Worm (Caenorhabditis elegans) whole organism, L4 larva: ENCODE data around the gene C42D4.13.
A peak's percentile ranks its signal among the peaks of the same experiment; 100 is the strongest.

Experiments used
- F10B5.3 ChIP-seq: sonication (generic microtip); optimal IDR thresholded peaks from 2 replicates; lab custom pipeline; 2016; ENCODE audit warnings: mild to moderate bottlenecking, missing genetic modification characterization, missing compliant biosample characterization
- F26F4.8 ChIP-seq: fragments of 200-800 bp; sonication (Bioruptor generic); conservative IDR thresholded peaks from 2 replicates; pipeline ENCODE4 v1.3.6; 2022; ENCODE audit warnings: missing genetic modification characterization, missing compliant biosample characterization
- F37D6.2 ChIP-seq: sonication (generic microtip); optimal IDR thresholded peaks from 2 replicates; lab custom pipeline; 2016; ENCODE audit warnings: mild to moderate bottlenecking, missing genetic modification characterization, missing compliant biosample characterization
- F44E2.7 ChIP-seq: fragments of 200-800 bp; sonication (Bioruptor generic); IDR thresholded peaks from 2 replicates; pipeline ENCODE4 v2.1.2; 2022; ENCODE audit warnings: missing genetic modification characterization, missing compliant biosample characterization
- T20F7.1 ChIP-seq: fragments of 200-800 bp; sonication (Bioruptor generic); optimal IDR thresholded peaks from 2 replicates; lab custom pipeline; 2018; ENCODE audit warnings: mild to moderate bottlenecking, missing genetic modification characterization, missing compliant biosample characterization
- Y5F2A.4 ChIP-seq: fragments of 200-800 bp; sonication (Bioruptor generic); optimal IDR thresholded peaks from 2 replicates; lab custom pipeline; 2018; ENCODE audit warnings: mild to moderate bottlenecking, missing genetic modification characterization, missing compliant biosample characterization
- Y75B8A.6 ChIP-seq: fragments of 200-800 bp; sonication (Bioruptor generic); IDR thresholded peaks from 2 replicates; pipeline ENCODE4 v1.3.6; 2022; ENCODE audit warnings: missing genetic modification reagents, missing genetic modification characterization, missing compliant biosample characterization
- ZK337.2 ChIP-seq: fragments of 200-800 bp; sonication (Bioruptor generic); IDR thresholded peaks from 2 replicates; pipeline ENCODE4 v1.3.6; 2022; ENCODE audit warnings: missing genetic modification reagents, missing genetic modification characterization, missing compliant biosample characterization
- ama-1 ChIP-seq: fragments of 150-350 bp; optimal IDR thresholded peaks from 2 replicates; lab custom pipeline; 2014; ENCODE audit warnings: inconsistent platforms, mixed read lengths
- attf-4 ChIP-seq: sonication (generic microtip); optimal IDR thresholded peaks from 3 replicates; lab custom pipeline; 2017; ENCODE audit warnings: missing biosample characterization, missing genetic modification characterization
- ceh-32 ChIP-seq: sonication (generic microtip); optimal IDR thresholded peaks from 2 replicates; lab custom pipeline; 2016; ENCODE audit warnings: mild to moderate bottlenecking, missing genetic modification characterization, missing compliant biosample characterization; ENCODE audit not compliant: poor library complexity
- ces-1 ChIP-seq: fragments of 150-350 bp; sonication (generic microtip); optimal IDR thresholded peaks from 4 replicates; lab custom pipeline; 2014; ENCODE audit warnings: missing biosample characterization, missing genetic modification reagents, missing genetic modification characterization
- dmd-6 ChIP-seq: fragments of 200-800 bp; sonication (Bioruptor generic); IDR thresholded peaks from 2 replicates; pipeline ENCODE4 v1.3.6; 2022; ENCODE audit warnings: missing genetic modification reagents, missing genetic modification characterization, missing compliant biosample characterization
- dpl-1 ChIP-seq: fragments of 150-350 bp; optimal IDR thresholded peaks from 2 replicates; lab custom pipeline; 2014; ENCODE audit warnings: missing biosample characterization, missing genetic modification reagents, missing genetic modification characterization
- duxl-1 ChIP-seq: sonication (generic microtip); optimal IDR thresholded peaks from 2 replicates; lab custom pipeline; 2016; ENCODE audit warnings: mild to moderate bottlenecking, missing genetic modification characterization, moderate library complexity, missing compliant biosample characterization; ENCODE audit not compliant: poor library complexity
- dve-1 ChIP-seq: sonication (generic microtip); optimal IDR thresholded peaks from 2 replicates; lab custom pipeline; 2017; ENCODE audit warnings: antibody characterized with exemption, mild to moderate bottlenecking, missing genetic modification characterization, missing compliant biosample characterization; ENCODE audit not compliant: insufficient read depth
- hlh-11 ChIP-seq: fragments of 200-800 bp; sonication (Bioruptor generic); optimal IDR thresholded peaks from 2 replicates; lab custom pipeline; 2018; ENCODE audit warnings: mild to moderate bottlenecking, missing genetic modification characterization, missing compliant biosample characterization
- hmg-1.1 ChIP-seq: fragments of 200-800 bp; sonication (Bioruptor generic); IDR thresholded peaks from 2 replicates; pipeline ENCODE4 v1.3.6; 2022; ENCODE audit warnings: missing genetic modification reagents, missing genetic modification characterization, missing compliant biosample characterization
- lin-29 ChIP-seq: fragments of 200-800 bp; sonication (Bioruptor generic); IDR thresholded peaks from 2 replicates; pipeline ENCODE4 v1.3.6; 2022; ENCODE audit warnings: missing genetic modification reagents, missing genetic modification characterization, missing compliant biosample characterization
- lin-39 ChIP-seq: fragments of 150-350 bp; optimal IDR thresholded peaks from 2 replicates; lab custom pipeline; 2014; ENCODE audit warnings: missing biosample characterization, missing genetic modification reagents, missing genetic modification characterization
- lsy-2 ChIP-seq, 2 experiments: fragments of 150-350 bp in 1 of 2; sonication (generic microtip) in 1 of 2; optimal IDR thresholded peaks; 2 replicates each; lab custom pipeline; 2014 to 2017; ENCODE audit warnings: missing biosample characterization in 2 of 2, missing genetic modification characterization in 2 of 2
- madf-5 ChIP-seq, 2 experiments: fragments of 200-800 bp; sonication (Bioruptor generic); IDR thresholded peaks; 2 replicates each; pipeline ENCODE4 v1.3.6; 2022; ENCODE audit warnings: missing compliant biosample characterization in 2 of 2, missing genetic modification characterization in 2 of 2
- mdl-1 ChIP-seq, 2 experiments: fragments of 150-350 bp in 1 of 2; sonication (generic microtip) in 1 of 2; optimal IDR thresholded peaks; 2 replicates each; lab custom pipeline; 2014 to 2017; ENCODE audit warnings: missing biosample characterization in 2 of 2, missing genetic modification characterization in 2 of 2
- mdt-29 ChIP-seq: fragments of 200-800 bp; sonication (Bioruptor generic); IDR thresholded peaks from 2 replicates; pipeline ENCODE4 v1.3.6; 2022; ENCODE audit warnings: missing genetic modification reagents, missing genetic modification characterization, missing compliant biosample characterization
- mxl-3 ChIP-seq: fragments of 200-800 bp; sonication (Bioruptor generic); optimal IDR thresholded peaks from 2 replicates; lab custom pipeline; 2018; ENCODE audit warnings: mild to moderate bottlenecking, missing genetic modification characterization, missing compliant biosample characterization
- nhr-10 ChIP-seq: fragments of 150-350 bp; optimal IDR thresholded peaks from 2 replicates; lab custom pipeline; 2014; ENCODE audit warnings: missing biosample characterization, missing genetic modification characterization
- nhr-11 ChIP-seq: fragments of 150-350 bp; optimal IDR thresholded peaks from 2 replicates; lab custom pipeline; 2014; ENCODE audit warnings: missing biosample characterization, missing genetic modification characterization
- nhr-76 ChIP-seq: fragments of 150-350 bp; optimal IDR thresholded peaks from 2 replicates; lab custom pipeline; 2014; ENCODE audit warnings: missing biosample characterization, missing genetic modification characterization
- pha-4 ChIP-seq, 2 experiments: fragments of 150-350 bp in 1 of 2; fragments of 200-800 bp in 1 of 2; sonication (Bioruptor generic) in 1 of 2; IDR thresholded peaks in 1 of 2; optimal IDR thresholded peaks in 1 of 2; 2 replicates each; pipeline versions ENCODE4 v1.3.6 to Lab custom; 2014 to 2022; ENCODE audit warnings: missing genetic modification characterization in 2 of 2, missing genetic modification reagents in 2 of 2, missing biosample characterization in 1 of 2, missing compliant biosample characterization in 1 of 2
- pqm-1 ChIP-seq: sonication (generic microtip); optimal IDR thresholded peaks from 2 replicates; lab custom pipeline; 2017; ENCODE audit warnings: missing biosample characterization, missing genetic modification characterization
- spr-3 ChIP-seq: fragments of 200-800 bp; sonication (Bioruptor generic); optimal IDR thresholded peaks from 2 replicates; lab custom pipeline; 2018; ENCODE audit warnings: mild to moderate bottlenecking, missing genetic modification characterization, missing compliant biosample characterization
- tra-1 ChIP-seq: fragments of 200-800 bp; sonication (Bioruptor generic); IDR thresholded peaks from 2 replicates; pipeline ENCODE4 v1.3.6; 2022; ENCODE audit warnings: missing genetic modification reagents, missing genetic modification characterization, missing compliant biosample characterization
- unc-62 ChIP-seq, 3 experiments: fragments of 150-350 bp in 1 of 3; sonication (generic microtip); optimal IDR thresholded peaks in 2 of 3; peaks in 1 of 3; 1 replicate in 1 of 3; 2 replicates in 2 of 3; lab custom pipeline; 2014 to 2017; ENCODE audit warnings: missing biosample characterization in 3 of 3, missing genetic modification characterization in 3 of 3, missing genetic modification reagents in 3 of 3, missing genotype in 1 of 3
- vab-7 ChIP-seq: fragments of 200-800 bp; sonication (Bioruptor generic); IDR thresholded peaks from 2 replicates; pipeline ENCODE4 v1.3.6; 2022; ENCODE audit warnings: missing genetic modification reagents, missing genetic modification characterization, missing compliant biosample characterization
- zfp-3 ChIP-seq: fragments of 200-800 bp; sonication (Bioruptor generic); conservative IDR thresholded peaks from 2 replicates; pipeline ENCODE4 v1.3.6; 2022; ENCODE audit warnings: missing genetic modification reagents, missing genetic modification characterization, missing compliant biosample characterization
- zip-11 ChIP-seq: fragments of 200-800 bp; sonication (Bioruptor generic); IDR thresholded peaks from 2 replicates; pipeline ENCODE4 v1.3.6; 2022; ENCODE audit warnings: missing genetic modification characterization, missing compliant biosample characterization
- ztf-11 ChIP-seq: fragments of 150-350 bp; optimal IDR thresholded peaks from 2 replicates; lab custom pipeline; 2014; ENCODE audit warnings: missing biosample characterization, missing genetic modification characterization
- ztf-7 ChIP-seq: fragments of 150-350 bp; optimal IDR thresholded peaks from 2 replicates; lab custom pipeline; 2014; ENCODE audit warnings: missing biosample characterization, missing genetic modification characterization

C42D4.13 gene

ce11 chrIV:7188528-7189422 is 845 bp upstream of the C42D4.13 start, which contains the start of gene srlf-7 (continued):
- TF ChIP-seq pha-4 (GFP tag; IDR thresholded peaks at IDR 0.05; lab: Robert Waterston, UW) (peak; percentile 56; the same call in 1 of the 2 replicates), pha-4 (tag; optimal IDR thresholded peaks at IDR 0.05; lab: Kevin White, UChicago) (no peak), lin-39 (tag; lab: Kevin White, UChicago) (no peak), mxl-3 (GFP tag; lab: Kevin White, UChicago) (no peak), dve-1 (tag; lab: Kevin White, UChicago) (peak; percentile 98), F44E2.7 (GFP tag; lab: Robert Waterston, UW) (no peak), ceh-32 (tag; lab: Kevin White, UChicago) (no peak), zip-11 (GFP tag; lab: Robert Waterston, UW) (no peak), unc-62 (GFP tag; optimal IDR thresholded peaks at IDR 0.05 in 1 of 2; lab: Kevin White, UChicago) (peak; percentile 29 to 47), unc-62 (tag; optimal IDR thresholded peaks at IDR 0.05; lab: Kevin White, UChicago) (no peak), dpl-1 (GFP tag; lab: Kevin White, UChicago) (no peak), ama-1 (lab: Kevin White, UChicago) (peak; percentile 38), mdt-29 (GFP tag; lab: Robert Waterston, UW) (no peak), lin-29 (GFP tag; lab: Robert Waterston, UW) (no peak), duxl-1 (tag; lab: Kevin White, UChicago) (no peak)

ce11 chrIV:7186756-7187155 is 1.2 kb downstream of the C42D4.13 start, which contains the start of gene str-249:
str-249 (minus strand) TSS chrIV:7186856.
- TF ChIP-seq unc-62 (GFP tag; optimal IDR thresholded peaks at IDR 0.05 in 1 of 2; lab: Kevin White, UChicago) (no peak), unc-62 (tag; optimal IDR thresholded peaks at IDR 0.05; lab: Kevin White, UChicago) (no peak), zfp-3 (GFP tag; lab: Robert Waterston, UW) (no peak), ztf-7 (tag; lab: Kevin White, UChicago) (no peak), nhr-11 (tag; lab: Kevin White, UChicago) (no peak), mdl-1 (tag; optimal IDR thresholded peaks at IDR 0.05; lab: Kevin White, UChicago) (no peak), ztf-11 (tag; lab: Kevin White, UChicago) (no peak), vab-7 (GFP tag; lab: Robert Waterston, UW) (no peak), ces-1 (GFP tag; lab: Kevin White, UChicago) (no peak), F44E2.7 (GFP tag; lab: Robert Waterston, UW) (no peak), nhr-76 (tag; lab: Kevin White, UChicago) (no peak), madf-5 (GFP tag; IDR thresholded peaks at IDR 0.05; lab: Robert Waterston, UW) (no peak), F37D6.2 (tag; lab: Kevin White, UChicago) (no peak), attf-4 (tag; lab: Kevin White, UChicago) (no peak), F10B5.3 (tag; lab: Kevin White, UChicago) (no peak), T20F7.1 (no peak)
- TF ChIP-seq, all 104 proteins: peak for 0

- TF ChIP-seq F10B5.3 (tag; lab: Kevin White, UChicago): no peak
- no peak for TF ChIP-seq lin-29 (GFP tag; lab: Robert Waterston, UW)
- no peak for TF ChIP-seq unc-62 (GFP tag; optimal IDR thresholded peaks at IDR 0.05 in 1 of 2; lab: Kevin White, UChicago)
- no peak for TF ChIP-seq unc-62 (tag; optimal IDR thresholded peaks at IDR 0.05; lab: Kevin White, UChicago)
- no peak for TF ChIP-seq F26F4.8 (GFP tag; lab: Robert Waterston, UW)
- no peak for TF ChIP-seq pqm-1
- no peak for TF ChIP-seq dve-1 (tag; lab: Kevin White, UChicago)
- no peak for TF ChIP-seq spr-3 (GFP tag; lab: Kevin White, UChicago)
- TF ChIP-seq hlh-11 (tag; lab: Kevin White, UChicago): no peak
- TF ChIP-seq ama-1 (lab: Kevin White, UChicago): no peak
- no peak for TF ChIP-seq Y75B8A.6
- TF ChIP-seq nhr-10 (tag; lab: Kevin White, UChicago): no peak
- no peak for TF ChIP-seq dmd-6 (GFP tag; lab: Robert Waterston, UW)
- TF ChIP-seq hmg-1.1: no peak
- no peak for TF ChIP-seq Y5F2A.4 (GFP tag; lab: Kevin White, UChicago)
- TF ChIP-seq tra-1 (GFP tag; lab: Robert Waterston, UW): no peak
- TF ChIP-seq ZK337.2: no peak
- no peak for TF ChIP-seq lsy-2 (tag; optimal IDR thresholded peaks at IDR 0.05; lab: Kevin White, UChicago)
These were observed 3.3 kb downstream of the C42D4.13 start, which contains the start of gene clec-179 for ce11 chrIV:7184597-7184996. clec-179 (minus strand) TSS chrIV:7184697.
